Worm (Caenorhabditis elegans) whole organism, L1 larva: Measurements from ENCODE around the gene R04B3.3.

Experiments used
- aha-1 ChIP-seq: fragments of 150-350 bp; optimal IDR thresholded peaks from 2 replicates; lab custom pipeline; 2014; ENCODE audit warnings: missing biosample characterization, missing genetic modification characterization
- ceh-63 ChIP-seq: fragments of 200-800 bp; sonication (Bioruptor generic); optimal IDR thresholded peaks from 2 replicates; lab custom pipeline; 2018; ENCODE audit warnings: mild to moderate bottlenecking, missing genetic modification characterization, missing compliant biosample characterization
- ceh-90 ChIP-seq: sonication (generic microtip); optimal IDR thresholded peaks from 2 replicates; lab custom pipeline; 2016; ENCODE audit warnings: missing genetic modification characterization, missing compliant biosample characterization
- lin-13 ChIP-seq: fragments of 150-350 bp; optimal IDR thresholded peaks from 2 replicates; lab custom pipeline; 2014; ENCODE audit warnings: missing biosample characterization, missing genetic modification reagents, missing genetic modification characterization
- pax-3 ChIP-seq: fragments of 200-800 bp; sonication (Bioruptor generic); optimal IDR thresholded peaks from 2 replicates; lab custom pipeline; 2018; ENCODE audit warnings: mild to moderate bottlenecking, missing genetic modification characterization, moderate library complexity, missing compliant biosample characterization
- tlp-1 ChIP-seq: fragments of 150-350 bp; optimal IDR thresholded peaks from 2 replicates; lab custom pipeline; 2014; ENCODE audit warnings: missing biosample characterization, missing genetic modification characterization
- ztf-11 ChIP-seq, 2 experiments: sonication (generic microtip); optimal IDR thresholded peaks; 2 replicates each; lab custom pipeline; 2016 to 2017; ENCODE audit warnings: missing genetic modification characterization in 2 of 2, missing biosample characterization in 1 of 2, missing compliant biosample characterization in 1 of 2

- TF ChIP-seq tlp-1 (tag; lab: Kevin White, UChicago) (no peak), aha-1 (no peak), lin-13 (GFP tag; lab: Kevin White, UChicago) (no peak), ceh-90 (no peak), ceh-63 (GFP tag; lab: Kevin White, UChicago) (no peak), ztf-11 (tag; optimal IDR thresholded peaks at IDR 0.05; lab: Kevin White, UChicago) (no peak), pax-3 (tag; lab: Kevin White, UChicago) (no peak)
Measured at ce11 chrX:2446185-2446584, 29.6 kb downstream of the R04B3.3 start.
